Fruit fly (Drosophila melanogaster) whole organism, embryonic: ENCODE measurements around the gene Alg7.
A peak's percentile ranks its signal among the peaks of the same experiment; 100 is the strongest.

ENCODE experiments used
- Adf1 ChIP-seq: fragments of 200-800 bp; sonication (Bioruptor generic); IDR thresholded peaks from 2 replicates; pipeline ENCODE4 v1.3.6; 2022; ENCODE audit warnings: missing biosample characterization, missing genetic modification characterization
- Antp ChIP-seq: fragments of 200-800 bp; sonication (Bioruptor generic); optimal IDR thresholded peaks from 3 replicates; lab custom pipeline; 2016; ENCODE audit warnings: missing biosample characterization, missing genetic modification characterization
- Asciz ChIP-seq: fragments of 200-800 bp; sonication (Bioruptor generic); optimal IDR thresholded peaks from 2 replicates; lab custom pipeline; 2017; ENCODE audit warnings: missing biosample characterization, mild to moderate bottlenecking, missing genetic modification characterization, missing genetic modification reagents
- Atf-2 ChIP-seq: fragments of 200-800 bp; sonication (Bioruptor generic); optimal IDR thresholded peaks from 2 replicates; lab custom pipeline; 2016; ENCODE audit warnings: missing biosample characterization, missing genetic modification characterization
- Atf6 ChIP-seq: fragments of 200-800 bp; sonication (Bioruptor generic); IDR thresholded peaks from 2 replicates; pipeline ENCODE4 v1.3.6; 2022; ENCODE audit warnings: missing biosample characterization, missing genetic modification characterization
- B-H1 ChIP-seq: fragments of 200-800 bp; sonication (Bioruptor generic); IDR thresholded peaks from 3 replicates; pipeline ENCODE4 v1.3.6; 2022; ENCODE audit warnings: missing biosample characterization, missing genetic modification characterization
- CG11247 ChIP-seq: fragments of 200-800 bp; sonication (Bioruptor generic); IDR thresholded peaks from 2 replicates; pipeline ENCODE4 v1.3.6; 2022; ENCODE audit warnings: missing biosample characterization, missing genetic modification characterization
- CG1233 ChIP-seq: fragments of 200-800 bp; sonication (Bioruptor generic); optimal IDR thresholded peaks from 4 replicates; lab custom pipeline; 2018; ENCODE audit warnings: missing biosample characterization, mild to moderate bottlenecking, missing genetic modification characterization
- CG12769 ChIP-seq: fragments of 200-800 bp; sonication (Bioruptor generic); optimal IDR thresholded peaks from 2 replicates; lab custom pipeline; 2019; ENCODE audit warnings: missing biosample characterization, mild to moderate bottlenecking, missing genetic modification characterization, moderate library complexity
- CG13894 ChIP-seq: fragments of 200-800 bp; sonication (Bioruptor generic); optimal IDR thresholded peaks from 3 replicates; lab custom pipeline; 2018; ENCODE audit warnings: missing biosample characterization, mild to moderate bottlenecking, missing genetic modification characterization, moderate library complexity
- CG15514 ChIP-seq: fragments of 200-800 bp; sonication (Bioruptor generic); optimal IDR thresholded peaks from 3 replicates; lab custom pipeline; 2017; ENCODE audit warnings: missing biosample characterization, missing genetic modification characterization, mild to moderate bottlenecking, moderate library complexity, missing genetic modification reagents
- CG16779 ChIP-seq: fragments of 200-800 bp; sonication (Bioruptor generic); IDR thresholded peaks from 2 replicates; pipeline ENCODE4 v1.3.6; 2022; ENCODE audit warnings: missing biosample characterization, missing genetic modification characterization
- CG17361 ChIP-seq: fragments of 200-800 bp; sonication (Bioruptor generic); IDR thresholded peaks from 3 replicates; pipeline ENCODE4 v1.3.6; 2022; ENCODE audit warnings: missing biosample characterization, missing genetic modification characterization
- CG2712 ChIP-seq: fragments of 200-800 bp; optimal IDR thresholded peaks from 3 replicates; lab custom pipeline; 2019; ENCODE audit warnings: missing biosample characterization, mild to moderate bottlenecking, missing genetic modification characterization, moderate library complexity
- CG2875 ChIP-seq: fragments of 200-800 bp; sonication (Bioruptor generic); optimal IDR thresholded peaks from 2 replicates; lab custom pipeline; 2017; ENCODE audit warnings: missing biosample characterization, mild to moderate bottlenecking, missing genetic modification characterization, missing genetic modification reagents
- CG33213 ChIP-seq: fragments of 200-800 bp; sonication (Bioruptor generic); optimal IDR thresholded peaks from 3 replicates; lab custom pipeline; 2016; ENCODE audit warnings: missing biosample characterization, missing genetic modification characterization
- CG34376 ChIP-seq: fragments of 200-800 bp; sonication (Bioruptor generic); optimal IDR thresholded peaks from 2 replicates; lab custom pipeline; 2018; ENCODE audit warnings: missing biosample characterization, mild to moderate bottlenecking, missing genetic modification characterization
- CG4820 ChIP-seq: fragments of 200-800 bp; sonication (Bioruptor generic); optimal IDR thresholded peaks from 3 replicates; lab custom pipeline; 2016; ENCODE audit warnings: missing biosample characterization, missing genetic modification characterization
- CG5245 ChIP-seq: fragments of 200-800 bp; sonication (Bioruptor generic); optimal IDR thresholded peaks from 3 replicates; lab custom pipeline; 2016; ENCODE audit warnings: missing biosample characterization, missing genetic modification characterization
- CG7786 ChIP-seq: fragments of 200-800 bp; sonication (Bioruptor generic); optimal IDR thresholded peaks from 2 replicates; lab custom pipeline; 2016; ENCODE audit warnings: missing biosample characterization, missing genetic modification characterization
- CG7987 ChIP-seq: fragments of 200-800 bp; sonication (Bioruptor generic); optimal IDR thresholded peaks from 2 replicates; lab custom pipeline; 2018; ENCODE audit warnings: missing biosample characterization, mild to moderate bottlenecking, missing genetic modification characterization, moderate library complexity
- CG8089 ChIP-seq: fragments of 200-800 bp; sonication (Bioruptor generic); optimal IDR thresholded peaks from 3 replicates; lab custom pipeline; 2016; ENCODE audit warnings: missing biosample characterization, missing genetic modification characterization
- CG8765 ChIP-seq: fragments of 200-800 bp; sonication (Bioruptor generic); IDR thresholded peaks from 2 replicates; pipeline ENCODE4 v1.3.6; 2022; ENCODE audit warnings: missing biosample characterization, missing genetic modification characterization
- CG8944 ChIP-seq: fragments of 200-800 bp; sonication (Bioruptor generic); optimal IDR thresholded peaks from 3 replicates; lab custom pipeline; 2016; ENCODE audit warnings: missing biosample characterization, missing genetic modification characterization
- CG9727 ChIP-seq: fragments of 200-800 bp; sonication (Bioruptor generic); optimal IDR thresholded peaks from 3 replicates; lab custom pipeline; 2017; ENCODE audit warnings: missing biosample characterization, mild to moderate bottlenecking, missing genetic modification characterization
- CG9817 ChIP-seq: fragments of 200-800 bp; sonication (Bioruptor generic); optimal IDR thresholded peaks from 2 replicates; lab custom pipeline; 2018; ENCODE audit warnings: missing biosample characterization, mild to moderate bottlenecking, missing genetic modification characterization, moderate library complexity
- CG9932 ChIP-seq: fragments of 200-800 bp; sonication (Bioruptor generic); IDR thresholded peaks from 2 replicates; pipeline ENCODE4 v1.3.6; 2022; ENCODE audit warnings: missing biosample characterization, missing genetic modification characterization
- Ets65A ChIP-seq: fragments of 200-800 bp; sonication (Bioruptor generic); peaks from one replicate; lab custom pipeline; 2016; ENCODE audit warnings: missing biosample characterization, missing genetic modification characterization
- Fer1 ChIP-seq: fragments of 200-800 bp; sonication (Bioruptor generic); optimal IDR thresholded peaks from 2 replicates; lab custom pipeline; 2017; ENCODE audit warnings: missing biosample characterization, mild to moderate bottlenecking, missing genetic modification characterization
- H15 ChIP-seq: fragments of 200-800 bp; sonication (Bioruptor generic); IDR thresholded peaks from 3 replicates; pipeline ENCODE4 v1.3.6; 2022; ENCODE audit warnings: missing biosample characterization, missing genetic modification characterization
- Hsf ChIP-seq: fragments of 200-800 bp; sonication (Bioruptor generic); optimal IDR thresholded peaks from 3 replicates; lab custom pipeline; 2016; ENCODE audit warnings: missing biosample characterization, missing genetic modification characterization
- Mes4 ChIP-seq: fragments of 200-800 bp; sonication (Bioruptor generic); optimal IDR thresholded peaks from 2 replicates; lab custom pipeline; 2016; ENCODE audit warnings: missing biosample characterization, missing genetic modification characterization
- Mrtf ChIP-seq: fragments of 200-800 bp; sonication (Bioruptor generic); IDR thresholded peaks from 3 replicates; pipeline ENCODE4 v1.3.6; 2022; ENCODE audit warnings: missing biosample characterization, missing genetic modification characterization
- Pdp1 ChIP-seq, 2 experiments: fragments of 200-800 bp; sonication (Bioruptor generic); optimal IDR thresholded peaks; 3 replicates each; lab custom pipeline; 2016; ENCODE audit warnings: missing biosample characterization in 2 of 2, missing genetic modification characterization in 2 of 2, mild to moderate bottlenecking in 1 of 2, moderate library complexity in 1 of 2
- Side ChIP-seq: fragments of 200-800 bp; sonication (Bioruptor generic); optimal IDR thresholded peaks from 2 replicates; lab custom pipeline; 2016; ENCODE audit warnings: missing biosample characterization, missing genetic modification characterization
- Spps ChIP-seq: fragments of 200-800 bp; sonication (Bioruptor generic); optimal IDR thresholded peaks from 2 replicates; lab custom pipeline; 2018; ENCODE audit warnings: missing biosample characterization, mild to moderate bottlenecking, missing genetic modification characterization
- chinmo ChIP-seq: fragments of 200-800 bp; sonication (Bioruptor generic); IDR thresholded peaks from 4 replicates; pipeline ENCODE4 v1.3.6; 2022; ENCODE audit warnings: missing biosample characterization, missing genetic modification characterization; ENCODE audit not compliant: partially characterized antibody
- chn ChIP-seq: fragments of 200-800 bp; sonication (Bioruptor generic); optimal IDR thresholded peaks from 2 replicates; lab custom pipeline; 2016; ENCODE audit warnings: missing biosample characterization, missing genetic modification characterization
- grn ChIP-seq: fragments of 200-800 bp; sonication (Bioruptor generic); optimal IDR thresholded peaks from 3 replicates; lab custom pipeline; 2017; ENCODE audit warnings: missing biosample characterization, missing genetic modification characterization
- insv ChIP-seq, 2 experiments: fragments of 200-800 bp; sonication (Bioruptor generic); optimal IDR thresholded peaks; 3 replicates each; lab custom pipeline; 2016 to 2018; ENCODE audit warnings: missing biosample characterization in 2 of 2, missing genetic modification characterization in 2 of 2
- kay ChIP-seq: fragments of 200-800 bp; sonication (Bioruptor generic); optimal IDR thresholded peaks from 2 replicates; lab custom pipeline; 2016; ENCODE audit warnings: missing biosample characterization, missing genetic modification characterization
- lilli ChIP-seq: fragments of 200-800 bp; sonication (Bioruptor generic); optimal IDR thresholded peaks from 3 replicates; lab custom pipeline; 2016; ENCODE audit warnings: missing biosample characterization, missing genetic modification characterization
- nom ChIP-seq: fragments of 200-800 bp; sonication (Bioruptor generic); optimal IDR thresholded peaks from 2 replicates; lab custom pipeline; 2017; ENCODE audit warnings: missing biosample characterization, missing genetic modification characterization, mild to moderate bottlenecking, moderate library complexity, missing genetic modification reagents
- scrt ChIP-seq: fragments of 200-800 bp; sonication (Bioruptor generic); optimal IDR thresholded peaks from 2 replicates; lab custom pipeline; 2018; ENCODE audit warnings: missing biosample characterization, mild to moderate bottlenecking, missing genetic modification characterization, moderate library complexity
- seq ChIP-seq: fragments of 200-800 bp; sonication (Bioruptor generic); IDR thresholded peaks from 2 replicates; pipeline ENCODE4 v1.3.6; 2022; ENCODE audit warnings: missing biosample characterization, missing genetic modification characterization
- tgo ChIP-seq: fragments of 200-800 bp; sonication (Bioruptor generic); IDR thresholded peaks from 3 replicates; pipeline ENCODE4 v1.3.6; 2022; ENCODE audit warnings: missing biosample characterization, missing genetic modification characterization
- tna ChIP-seq: fragments of 200-800 bp; sonication (Bioruptor generic); IDR thresholded peaks from 2 replicates; pipeline ENCODE4 v1.3.6; 2022; ENCODE audit warnings: missing biosample characterization, missing genetic modification characterization; ENCODE audit not compliant: partially characterized antibody
- trh ChIP-seq: fragments of 200-800 bp; sonication (Bioruptor generic); optimal IDR thresholded peaks from 2 replicates; lab custom pipeline; 2016; ENCODE audit warnings: missing biosample characterization, missing genetic modification characterization
- vfl ChIP-seq: fragments of 200-800 bp; sonication (Bioruptor generic); optimal IDR thresholded peaks from 2 replicates; lab custom pipeline; 2016; ENCODE audit warnings: missing biosample characterization, missing genetic modification characterization
- wdn ChIP-seq: fragments of 200-800 bp; sonication (Bioruptor generic); IDR thresholded peaks from 2 replicates; pipeline ENCODE4 v1.3.6; 2022; ENCODE audit warnings: missing biosample characterization, missing genetic modification characterization

Gene Alg7

DNA sequence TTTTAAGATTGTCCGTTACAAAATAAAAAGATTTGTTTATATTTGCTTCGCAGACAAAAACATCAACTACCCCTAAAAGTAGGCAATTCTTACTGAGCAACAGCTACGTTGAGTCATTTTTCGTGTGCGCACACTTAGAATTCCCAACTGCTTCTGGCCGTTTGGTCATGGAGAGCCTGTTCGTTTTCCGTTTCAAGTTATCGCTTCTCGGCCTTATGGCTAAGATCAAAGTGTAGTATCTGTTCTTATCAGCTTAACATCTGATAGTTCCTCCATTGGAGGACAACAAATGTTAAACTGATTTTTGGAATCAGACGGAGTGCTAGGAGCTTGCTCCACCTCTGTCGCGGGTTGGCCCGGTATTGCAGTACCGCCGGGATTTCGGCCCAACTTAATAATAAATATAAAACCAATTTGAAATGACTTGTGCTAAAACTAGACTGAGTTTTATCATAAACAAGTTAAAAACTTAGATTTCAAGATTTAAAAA lies 36.6 kb downstream of the Alg7 start (continued):
- TF ChIP-seq Asciz (peak; percentile 39), CG8089 (peak; percentile 8), CG7786 (GFP tag; lab: Kevin White, UChicago) (peak; percentile 47), trh (GFP tag; lab: Kevin White, UChicago) (peak; percentile 8), Mes4 (GFP tag; lab: Kevin White, UChicago) (peak; percentile 58), wdn (GFP tag; lab: Robert Waterston, UW) (0 out of 2 replicates have a peak, but pooled peaks have one; percentile 29), Atf6 (GFP tag; lab: Robert Waterston, UW) (peak; percentile 49; the same call in 1 of the 2 replicates), Hsf (GFP tag; lab: Kevin White, UChicago) (peak; percentile 44), H15 (peak; percentile 55; the same call in 1 of the 3 replicates), CG15514 (GFP tag; lab: Kevin White, UChicago) (peak; percentile 28), Fer1 (peak; percentile 10), CG9817 (peak; percentile 26), CG2712 (peak; percentile 53), CG1233 (GFP tag; lab: Kevin White, UChicago) (peak; percentile 67), CG17361 (GFP tag; lab: Robert Waterston, UW) (peak; percentile 52; the same call in 1 of the 3 replicates), CG5245 (GFP tag; lab: Kevin White, UChicago) (peak; percentile 37), CG9932 (peak; percentile 59; the same call in 1 of the 2 replicates), chinmo (GFP tag; lab: Robert Waterston, UW) (0 out of 4 replicates have a peak, but pooled peaks have one; percentile 51), Antp (GFP tag; lab: Kevin White, UChicago) (peak; percentile 75), Atf-2 (GFP tag; lab: Kevin White, UChicago) (peak; percentile 9), lilli (GFP tag; lab: Kevin White, UChicago) (peak; percentile 59), CG34376 (peak; percentile 88), CG33213 (peak; percentile 81), tna (GFP tag; lab: Robert Waterston, UW) (peak; percentile 55), CG7987 (peak; percentile 59), CG4820 (GFP tag; lab: Kevin White, UChicago) (peak; percentile 17), insv (GFP tag; optimal IDR thresholded peaks at IDR 0.05; lab: Kevin White, UChicago) (peak in 1 of 2 experiments; percentile 63), kay (peak; percentile 88), CG8944 (peak; percentile 41), Pdp1 (GFP tag; optimal IDR thresholded peaks at IDR 0.05; lab: Kevin White, UChicago) (peak; percentile 50 to 60), grn (GFP tag; lab: Kevin White, UChicago) (peak; percentile 81), scrt (GFP tag; lab: Kevin White, UChicago) (peak; percentile 39), CG12769 (peak; percentile 70), nom (GFP tag; lab: Kevin White, UChicago) (peak; percentile 41), CG8765 (GFP tag; lab: Robert Waterston, UW) (peak; percentile 46; the same call in 1 of the 2 replicates), CG11247 (peak; percentile 70), CG9727 (GFP tag; lab: Kevin White, UChicago) (peak; percentile 25), CG13894 (tag; lab: Kevin White, UChicago) (peak; percentile 90), vfl (GFP tag; lab: Kevin White, UChicago) (peak; percentile 21), Ets65A (GFP tag; lab: Kevin White, UChicago) (peak; percentile 93), chn (GFP tag; lab: Kevin White, UChicago) (peak; percentile 27), Mrtf (GFP tag; lab: Robert Waterston, UW) (0 out of 3 replicates have a peak, but pooled peaks have one; percentile 15), CG16779 (GFP tag; lab: Robert Waterston, UW) (peak; percentile 51; the same call in 1 of the 2 replicates), Side (peak; percentile 1), B-H1 (GFP tag; lab: Robert Waterston, UW) (peak; percentile 40; the same call in 1 of the 3 replicates), Spps (tag; lab: Kevin White, UChicago) (peak; percentile 15), tgo (peak; percentile 47; the same call in 2 of the 3 replicates), Adf1 (peak; percentile 26; the same call in 1 of the 2 replicates), seq (peak; percentile 46; the same call in 1 of the 2 replicates), CG2875 (GFP tag; lab: Kevin White, UChicago) (peak; percentile 51)
